Fruit fly (Drosophila melanogaster): ENCODE measurements around the gene Burs.

The Burs gene

DNA sequence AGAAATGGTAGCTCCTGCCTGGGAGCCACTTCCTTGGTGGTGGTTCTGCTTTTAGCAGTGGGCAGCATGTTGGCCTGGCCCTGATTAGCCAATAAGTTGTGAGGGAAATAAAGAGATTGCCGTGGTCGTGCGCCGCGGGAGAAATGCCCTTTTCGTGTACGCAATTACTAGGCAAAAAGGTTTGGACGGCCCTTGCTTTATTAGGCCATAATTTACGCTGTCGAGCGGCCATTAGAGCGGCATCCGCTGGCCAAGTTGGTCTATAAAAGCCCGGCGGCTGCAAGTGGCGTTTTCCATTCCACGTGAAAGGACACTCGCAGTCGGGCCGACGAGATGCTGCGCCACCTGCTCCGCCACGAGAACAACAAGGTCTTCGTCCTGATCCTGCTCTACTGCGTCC lies at the start of gene Burs:
Gene Burs (plus strand): TSS at position 301 of the 400 bp plus-strand sequence.
- no peak for TF ChIP-seq cg (GFP tag; optimal IDR thresholded peaks at IDR 0.05)
- no peak for TF ChIP-seq dmrt11E (tag; optimal IDR thresholded peaks at IDR 0.05)
- TF ChIP-seq gcm (GFP tag; optimal IDR thresholded peaks at IDR 0.05): no peak
- TF ChIP-seq zen (tag; optimal IDR thresholded peaks at IDR 0.05): no peak
- no peak for TF ChIP-seq Nf-YC (tag; optimal IDR thresholded peaks at IDR 0.05)
- no peak for TF ChIP-seq ci (GFP tag; IDR thresholded peaks at IDR 0.05)
- no peak for TF ChIP-seq Camta (GFP tag; optimal IDR thresholded peaks at IDR 0.05)
- TF ChIP-seq Asciz (GFP tag; optimal IDR thresholded peaks at IDR 0.05): no peak
- no peak for TF ChIP-seq CG6654 (GFP tag; optimal IDR thresholded peaks at IDR 0.05)
- no peak for TF ChIP-seq pho (GFP tag; optimal IDR thresholded peaks at IDR 0.05)
- TF ChIP-seq CG4424 (GFP tag; optimal IDR thresholded peaks at IDR 0.05): no peak
- no peak for TF ChIP-seq usp (GFP tag; optimal IDR thresholded peaks at IDR 0.05)
- TF ChIP-seq pzg (GFP tag; optimal IDR thresholded peaks at IDR 0.05): no peak
- TF ChIP-seq CG34422 (GFP tag; IDR thresholded peaks at IDR 0.05): no peak
- no peak for TF ChIP-seq D (optimal IDR thresholded peaks at IDR 0.05)
- TF ChIP-seq D (GFP tag; optimal IDR thresholded peaks at IDR 0.05): no peak

DNA sequence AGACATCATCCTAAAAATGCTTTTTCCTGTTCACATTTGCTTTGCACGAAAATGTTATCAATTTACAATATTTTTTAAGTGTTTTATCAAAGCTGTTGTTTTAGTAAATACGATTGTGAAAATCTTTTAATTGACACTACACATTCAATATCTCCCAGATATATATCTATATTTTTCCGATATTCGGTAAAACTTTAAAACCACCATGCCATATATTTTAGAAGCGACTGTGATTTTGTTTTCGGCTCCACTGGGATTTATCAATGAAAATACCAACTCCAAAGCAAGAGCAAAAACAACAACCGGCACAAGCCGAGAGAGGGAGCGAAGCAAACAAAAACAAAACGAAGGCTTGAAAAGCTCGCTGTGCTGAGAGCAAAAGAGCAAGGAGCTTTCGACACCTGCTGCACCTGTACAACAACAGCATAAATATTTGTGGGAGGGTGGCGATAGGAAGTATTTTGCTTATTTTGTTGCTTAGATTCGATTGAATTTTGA lies 49.3 kb upstream of the Burs start:
- TF ChIP-seq Oli (tag; optimal IDR thresholded peaks at IDR 0.05) (peak; percentile 55), fd102C (GFP tag; optimal IDR thresholded peaks at IDR 0.05) (no peak), CG6813 (GFP tag; optimal IDR thresholded peaks at IDR 0.05) (peak; percentile 2), Ravus (GFP tag; IDR thresholded peaks at IDR 0.05) (no peak), D19B (GFP tag; optimal IDR thresholded peaks at IDR 0.05) (peak; percentile 1), PHDP (tag; optimal IDR thresholded peaks at IDR 0.05) (peak; percentile 67), CG17359 (tag; optimal IDR thresholded peaks at IDR 0.05) (peak; percentile 57), CG18262 (tag; optimal IDR thresholded peaks at IDR 0.05) (peak; percentile 60), Chrac-16 (GFP tag; optimal IDR thresholded peaks at IDR 0.05) (peak; percentile 24), NfI (GFP tag; optimal IDR thresholded peaks at IDR 0.05) (peak; percentile 25), tin (GFP tag; optimal IDR thresholded peaks at IDR 0.05) (peak; percentile 3), Fer1 (GFP tag; optimal IDR thresholded peaks at IDR 0.05) (no peak), mam (GFP tag; optimal IDR thresholded peaks at IDR 0.05) (peak; percentile 41), CG9932 (GFP tag; IDR thresholded peaks at IDR 0.05) (peak; percentile 56; the same call in 1 of the 2 replicates), sr (GFP tag; IDR thresholded peaks at IDR 0.05) (no peak), CG9437 (GFP tag; optimal IDR thresholded peaks at IDR 0.05) (peak; percentile 45), sob (GFP tag; IDR thresholded peaks at IDR 0.05) (peak; percentile 38; the same call in 1 of the 2 replicates), CG10147 (GFP tag; optimal IDR thresholded peaks at IDR 0.05) (peak; percentile 52), Xbp1 (GFP tag; optimal IDR thresholded peaks at IDR 0.05) (peak; percentile 44), Ets97D (GFP tag; optimal IDR thresholded peaks at IDR 0.05) (no peak), CG6689 (GFP tag; IDR thresholded peaks at IDR 0.05) (peak; percentile 43), CG10366 (GFP tag; IDR thresholded peaks at IDR 0.05) (peak; percentile 25; the same call in 1 of the 2 replicates), HHEX (GFP tag; optimal IDR thresholded peaks at IDR 0.05) (no peak), sens (GFP tag) (peak; percentile 75), Dfd (GFP tag; optimal IDR thresholded peaks at IDR 0.05) (no peak), bigmax (GFP tag; optimal IDR thresholded peaks at IDR 0.05) (no peak), fd96Cb (tag; optimal IDR thresholded peaks at IDR 0.05) (peak; percentile 10), CG18476 (GFP tag; optimal IDR thresholded peaks at IDR 0.05) (peak; percentile 25), Nf-YB (GFP tag; optimal IDR thresholded peaks at IDR 0.05) (peak; percentile 28), CG18619 (GFP tag; optimal IDR thresholded peaks at IDR 0.05) (peak; percentile 43), Bteb2 (GFP tag; optimal IDR thresholded peaks at IDR 0.05) (peak; percentile 33), Max (GFP tag; optimal IDR thresholded peaks at IDR 0.05) (no peak), sd (tag; optimal IDR thresholded peaks at IDR 0.05) (peak; percentile 85), Bdp1 (GFP tag; optimal IDR thresholded peaks at IDR 0.05) (no peak), chinmo (GFP tag; IDR thresholded peaks at IDR 0.05; ENCODE audit: partially characterized antibody) (peak; percentile 83; the same call in 3 of the 4 replicates)
